Worm (Caenorhabditis elegans): Measurements from ENCODE around the gene gcs-1.
A peak's percentile ranks its signal among the peaks of the same experiment; 100 is the strongest.

gcs-1 gene

ce11 chrII:9054604-9055003 is 16.5 kb upstream of the gcs-1 start, which contains the start of gene chmp-7 (continued):
- TF ChIP-seq aha-1 (tag), result peak; percentile 93
- peak; percentile 92 for TF ChIP-seq mep-1 (tag; optimal IDR thresholded peaks at IDR 0.05)
- no peak for TF ChIP-seq R02D3.7 (tag; optimal IDR thresholded peaks at IDR 0.05)
- TF ChIP-seq snpc-4 (tag; optimal IDR thresholded peaks at IDR 0.05), result no peak
- no peak for TF ChIP-seq nhr-102 (tag; optimal IDR thresholded peaks at IDR 0.05)
- TF ChIP-seq T20F7.1 (GFP tag; optimal IDR thresholded peaks at IDR 0.05), result no peak
- no peak for TF ChIP-seq daf-8 (GFP tag; IDR thresholded peaks at IDR 0.05)
- no peak for TF ChIP-seq attf-4 (tag; optimal IDR thresholded peaks at IDR 0.05)
- peak; percentile 76 for TF ChIP-seq nhr-11 (tag; optimal IDR thresholded peaks at IDR 0.05)
- peak; percentile 90 for TF ChIP-seq dpl-1 (GFP tag; optimal IDR thresholded peaks at IDR 0.05)
- no peak for TF ChIP-seq unc-39 (tag; optimal IDR thresholded peaks at IDR 0.05)
- no peak for TF ChIP-seq skn-1 (tag; optimal IDR thresholded peaks at IDR 0.05)
- TF ChIP-seq Y5F2A.4 (GFP tag; optimal IDR thresholded peaks at IDR 0.05), result no peak
- TF ChIP-seq fkh-10 (GFP tag; optimal IDR thresholded peaks at IDR 0.05), result peak; percentile 76
- TF ChIP-seq lin-15B (tag; optimal IDR thresholded peaks at IDR 0.05), result peak; percentile 44
- no peak for TF ChIP-seq zip-11 (GFP tag; IDR thresholded peaks at IDR 0.05)
- TF ChIP-seq nhr-41 (GFP tag; IDR thresholded peaks at IDR 0.05), result no peak
- no peak for TF ChIP-seq madf-9 (GFP tag; conservative IDR thresholded peaks at IDR 0.05)
- TF ChIP-seq duxl-1 (tag; optimal IDR thresholded peaks at IDR 0.05; ENCODE audit: poor library complexity), result peak; percentile 68
- TF ChIP-seq ama-1 (optimal IDR thresholded peaks at IDR 0.05), result peak; percentile 71
- no peak; the same call in 1 of the 2 replicates for TF ChIP-seq tra-1 (GFP tag; IDR thresholded peaks at IDR 0.05)
- TF ChIP-seq tag-97 (GFP tag; IDR thresholded peaks at IDR 0.05), result no peak
- no peak for TF ChIP-seq spr-3 (GFP tag; optimal IDR thresholded peaks at IDR 0.05)
- no peak for TF ChIP-seq pha-4 (GFP tag; IDR thresholded peaks at IDR 0.05)
- TF ChIP-seq pha-4 (tag; optimal IDR thresholded peaks at IDR 0.05), result peak; percentile 89
- no peak for TF ChIP-seq mxl-2 (GFP tag; conservative IDR thresholded peaks at IDR 0.05)
- no peak for TF ChIP-seq aly-2 (tag; optimal IDR thresholded peaks at IDR 0.05)
- no peak for TF ChIP-seq daf-19 (GFP tag; conservative IDR thresholded peaks at IDR 0.05)
- TF ChIP-seq dmd-8 (GFP tag; IDR thresholded peaks at IDR 0.05), result no peak
- TF ChIP-seq ctbp-1 (GFP tag; IDR thresholded peaks at IDR 0.05), result peak; percentile 50; the same call in 1 of the 2 replicates
- no peak for TF ChIP-seq zfp-3 (GFP tag; conservative IDR thresholded peaks at IDR 0.05)
- TF ChIP-seq jun-1 (tag; optimal IDR thresholded peaks at IDR 0.05), result peak; percentile 51
- peak; percentile 92 for TF ChIP-seq mes-2 (tag; optimal IDR thresholded peaks at IDR 0.05; ENCODE audit: poor library complexity, severe bottlenecking)
- TF ChIP-seq ceh-20 (GFP tag; IDR thresholded peaks at IDR 0.05), result peak; percentile 65; the same call in 1 of the 2 replicates

- TF ChIP-seq pha-4 (GFP tag; IDR thresholded peaks at IDR 0.05), result no peak
- TF ChIP-seq pha-4 (tag; optimal IDR thresholded peaks at IDR 0.05), result no peak
- TF ChIP-seq aha-1 (tag), result peak; percentile 35
Observed at ce11 chrII:9053564-9053963, 15.5 kb upstream of the gcs-1 start, which contains the start of gene T24B8.7. T24B8.7 (minus strand) TSS chrII:9053664.

- no peak for TF ChIP-seq egl-43 (GFP tag; IDR thresholded peaks at IDR 0.05)
- TF ChIP-seq pqm-1 (tag; optimal IDR thresholded peaks at IDR 0.05), result peak; percentile 67
- TF ChIP-seq nhr-77 (tag; optimal IDR thresholded peaks at IDR 0.05), result peak; percentile 10
- no peak for TF ChIP-seq ceh-32 (tag; optimal IDR thresholded peaks at IDR 0.05; ENCODE audit: poor library complexity)
- TF ChIP-seq mes-2 (tag; optimal IDR thresholded peaks at IDR 0.05; ENCODE audit: poor library complexity, severe bottlenecking), result no peak
- TF ChIP-seq nhr-28 (tag; optimal IDR thresholded peaks at IDR 0.05), result peak; percentile 0
- TF ChIP-seq duxl-1 (tag; optimal IDR thresholded peaks at IDR 0.05; ENCODE audit: poor library complexity), result no peak
- TF ChIP-seq R02D3.7 (tag; optimal IDR thresholded peaks at IDR 0.05), result no peak
- no peak for TF ChIP-seq ztf-11 (tag; optimal IDR thresholded peaks at IDR 0.05)
Observed at ce11 chrII:9042059-9042458, 4.0 kb upstream of the gcs-1 start.

Measured in whole organism, L4 larva.